Fruit fly (Drosophila melanogaster): ENCODE data around the gene CG32269.

Gene CG32269

dm6 chr3L:3248714-3249663 lies 40.2 kb upstream of the CG32269 start (continued):
- TF ChIP-seq unpg (GFP tag; optimal IDR thresholded peaks at IDR 0.05) (peak; percentile 21), cas (GFP tag; IDR thresholded peaks at IDR 0.05) (no peak), hkb (optimal IDR thresholded peaks at IDR 0.05) (no peak), hkb (GFP tag; IDR thresholded peaks at IDR 0.05) (peak; percentile 54; the same call in 1 of the 2 replicates), Fer1 (GFP tag; optimal IDR thresholded peaks at IDR 0.05) (no peak), Hsf (GFP tag; optimal IDR thresholded peaks at IDR 0.05) (peak; percentile 40), chif (GFP tag; optimal IDR thresholded peaks at IDR 0.05) (peak; percentile 29 to 58), fu2 (GFP tag; optimal IDR thresholded peaks at IDR 0.05) (no peak), Lim3 (GFP tag; IDR thresholded peaks at IDR 0.05) (no peak), Dp (GFP tag; optimal IDR thresholded peaks at IDR 0.05) (no peak), nerfin-2 (GFP tag; IDR thresholded peaks at IDR 0.05; ENCODE audit: partially characterized antibody) (no peak), stc (GFP tag; IDR thresholded peaks at IDR 0.05) (peak; percentile 12; the same call in 1 of the 2 replicates), CG9609 (GFP tag; optimal IDR thresholded peaks at IDR 0.05) (no peak), pho (GFP tag; optimal IDR thresholded peaks at IDR 0.05) (no peak), crp (GFP tag; optimal IDR thresholded peaks at IDR 0.05) (no peak), Hmr (GFP tag; optimal IDR thresholded peaks at IDR 0.05) (no peak), CG1792 (GFP tag; optimal IDR thresholded peaks at IDR 0.05) (no peak), btn (GFP tag; optimal IDR thresholded peaks at IDR 0.05) (no peak), Atf6 (GFP tag; IDR thresholded peaks at IDR 0.05) (peak; percentile 33; the same call in 1 of the 2 replicates), CG7963 (GFP tag; IDR thresholded peaks at IDR 0.05; ENCODE audit: partially characterized antibody) (no peak), esg (GFP tag; conservative IDR thresholded peaks at IDR 0.05) (peak; percentile 48), Max (GFP tag; optimal IDR thresholded peaks at IDR 0.05) (no peak), shn (GFP tag; optimal IDR thresholded peaks at IDR 0.05) (no peak), zen2 (GFP tag; IDR thresholded peaks at IDR 0.05; ENCODE audit: partially characterized antibody) (no peak), CG33557 (GFP tag; optimal IDR thresholded peaks at IDR 0.05) (no peak), CG10267 (tag; optimal IDR thresholded peaks at IDR 0.05) (peak; percentile 0), stwl (tag; optimal IDR thresholded peaks at IDR 0.05) (no peak), CG4730 (GFP tag; IDR thresholded peaks at IDR 0.05) (no peak), sug (tag; optimal IDR thresholded peaks at IDR 0.05) (no peak), br (optimal IDR thresholded peaks at IDR 0.05) (no peak), emc (GFP tag; optimal IDR thresholded peaks at IDR 0.05) (no peak), sob (GFP tag; IDR thresholded peaks at IDR 0.05) (no peak), sna (GFP tag; IDR thresholded peaks at IDR 0.05; ENCODE audit: partially characterized antibody) (no peak), wor (GFP tag; IDR thresholded peaks at IDR 0.05) (peak; percentile 49), HLH4C (GFP tag; IDR thresholded peaks at IDR 0.05; ENCODE audit: partially characterized antibody) (no peak), CG18476 (GFP tag; optimal IDR thresholded peaks at IDR 0.05) (peak; percentile 9), tin (GFP tag; optimal IDR thresholded peaks at IDR 0.05) (peak; percentile 6), bcd (GFP tag; optimal IDR thresholded peaks at IDR 0.05) (peak; percentile 43), Sin3A (optimal IDR thresholded peaks at IDR 0.05) (no peak), croc (GFP tag; conservative IDR thresholded peaks at IDR 0.05) (no peak), Doc3 (GFP tag; IDR thresholded peaks at IDR 0.05; ENCODE audit: partially characterized antibody) (no peak), CG17568 (GFP tag; optimal IDR thresholded peaks at IDR 0.05) (no peak), ham (GFP tag; IDR thresholded peaks at IDR 0.05) (no peak), CG10654 (GFP tag; optimal IDR thresholded peaks at IDR 0.05) (no peak), caup (GFP tag; optimal IDR thresholded peaks at IDR 0.05; ENCODE audit: severe bottlenecking) (no peak), ci (GFP tag; IDR thresholded peaks at IDR 0.05) (peak; percentile 63; the same call in 2 of the 3 replicates), pzg (GFP tag; optimal IDR thresholded peaks at IDR 0.05) (no peak), grau (tag; optimal IDR thresholded peaks at IDR 0.05) (peak; percentile 53), ERR (GFP tag; optimal IDR thresholded peaks at IDR 0.05) (no peak)
